Fruit fly (Drosophila melanogaster) whole organism, embryonic: Measurements from ENCODE around the gene lin-52.

Experiments used
- Adf1 ChIP-seq: fragments of 200-800 bp; sonication (Bioruptor generic); IDR thresholded peaks from 2 replicates; pipeline ENCODE4 v1.3.6; 2022; ENCODE audit warnings: missing biosample characterization, missing genetic modification characterization
- Awh ChIP-seq: fragments of 200-800 bp; sonication (Bioruptor generic); IDR thresholded peaks from 2 replicates; pipeline ENCODE4, ENCODE4 v1.3.6; 2022; ENCODE audit warnings: missing biosample characterization, missing genetic modification characterization
- B-H1 ChIP-seq: fragments of 200-800 bp; sonication (Bioruptor generic); IDR thresholded peaks from 3 replicates; pipeline ENCODE4 v1.3.6; 2022; ENCODE audit warnings: missing biosample characterization, missing genetic modification characterization
- CG1024 ChIP-seq: fragments of 200-800 bp; sonication (Bioruptor generic); IDR thresholded peaks from 2 replicates; pipeline ENCODE4 v1.3.6; 2022; ENCODE audit warnings: missing biosample characterization, missing genetic modification characterization
- CG10979 ChIP-seq: fragments of 200-800 bp; sonication (Bioruptor generic); optimal IDR thresholded peaks from 2 replicates; lab custom pipeline; 2018; ENCODE audit warnings: missing biosample characterization, mild to moderate bottlenecking, missing genetic modification characterization, moderate library complexity
- CG11504 ChIP-seq: fragments of 200-800 bp; sonication (Bioruptor generic); optimal IDR thresholded peaks from 3 replicates; lab custom pipeline; 2019; ENCODE audit warnings: missing biosample characterization, mild to moderate bottlenecking, missing genetic modification characterization, moderate library complexity
- CG12155 ChIP-seq: fragments of 200-800 bp; sonication (Bioruptor generic); optimal IDR thresholded peaks from 3 replicates; lab custom pipeline; 2016; ENCODE audit warnings: missing biosample characterization, missing genetic modification characterization
- CG14441 ChIP-seq: fragments of 200-800 bp; sonication (Bioruptor generic); IDR thresholded peaks from 2 replicates; pipeline ENCODE4 v1.3.6; 2022; ENCODE audit warnings: missing biosample characterization, missing genetic modification characterization
- CG16813 ChIP-seq: fragments of 200-800 bp; sonication (Bioruptor generic); IDR thresholded peaks from 3 replicates; pipeline ENCODE4 v1.3.6; 2022; ENCODE audit warnings: missing biosample characterization, missing genetic modification characterization; ENCODE audit not compliant: partially characterized antibody
- CG17359 ChIP-seq: fragments of 200-800 bp; sonication (Bioruptor generic); optimal IDR thresholded peaks from 3 replicates; lab custom pipeline; 2018; ENCODE audit warnings: missing biosample characterization, mild to moderate bottlenecking, missing genetic modification characterization, moderate library complexity
- CG18599 ChIP-seq: fragments of 200-800 bp; sonication (Bioruptor generic); optimal IDR thresholded peaks from 3 replicates; lab custom pipeline; 2017; ENCODE audit warnings: missing biosample characterization, missing genetic modification characterization, mild to moderate bottlenecking, moderate library complexity, missing genetic modification reagents
- CG2678 ChIP-seq: fragments of 200-800 bp; sonication (Bioruptor generic); optimal IDR thresholded peaks from 3 replicates; lab custom pipeline; 2019; ENCODE audit warnings: missing biosample characterization, mild to moderate bottlenecking, missing genetic modification characterization, moderate library complexity
- CG32532 ChIP-seq: fragments of 200-800 bp; sonication (Bioruptor generic); IDR thresholded peaks from 2 replicates; pipeline ENCODE4 v1.3.6; 2022; ENCODE audit warnings: missing biosample characterization, missing genetic modification characterization
- CG33557 ChIP-seq: fragments of 200-800 bp; sonication (Bioruptor generic); optimal IDR thresholded peaks from 2 replicates; lab custom pipeline; 2019; ENCODE audit warnings: missing biosample characterization, mild to moderate bottlenecking, missing genetic modification characterization, moderate library complexity
- CG6272 ChIP-seq: fragments of 200-800 bp; sonication (Bioruptor generic); IDR thresholded peaks from 2 replicates; pipeline ENCODE4 v1.3.6; 2022; ENCODE audit warnings: missing biosample characterization, missing genetic modification characterization
- CG7963 ChIP-seq: fragments of 200-800 bp; sonication (Bioruptor generic); IDR thresholded peaks from 3 replicates; pipeline ENCODE4 v1.3.6; 2022; ENCODE audit warnings: missing biosample characterization, missing genetic modification characterization; ENCODE audit not compliant: partially characterized antibody
- CkIIα-i1 ChIP-seq: fragments of 200-800 bp; sonication (Bioruptor generic); IDR thresholded peaks from 2 replicates; pipeline ENCODE4 v1.3.6; 2022; ENCODE audit warnings: missing biosample characterization, missing genetic modification characterization
- Dip3 ChIP-seq: fragments of 200-800 bp; sonication (Bioruptor generic); optimal IDR thresholded peaks from 3 replicates; lab custom pipeline; 2016; ENCODE audit warnings: missing biosample characterization, missing genetic modification characterization
- Doc2 ChIP-seq: fragments of 200-800 bp; sonication (Bioruptor generic); IDR thresholded peaks from 2 replicates; pipeline ENCODE4 v1.3.6; 2022; ENCODE audit warnings: missing biosample characterization, missing genetic modification characterization
- ERR ChIP-seq: fragments of 200-800 bp; sonication (Bioruptor generic); optimal IDR thresholded peaks from 2 replicates; lab custom pipeline; 2016; ENCODE audit warnings: missing biosample characterization, missing genetic modification characterization
- GATAe ChIP-seq: fragments of 200-800 bp; sonication (Bioruptor generic); conservative IDR thresholded peaks from 2 replicates; pipeline ENCODE4 v1.3.6; 2022; ENCODE audit warnings: missing biosample characterization, missing genetic modification characterization
- H2.0 ChIP-seq: fragments of 200-800 bp; sonication (Bioruptor generic); IDR thresholded peaks from 2 replicates; pipeline ENCODE4 v1.3.6; 2022; ENCODE audit warnings: missing biosample characterization, missing genetic modification characterization
- HLH4C ChIP-seq: fragments of 200-800 bp; sonication (Bioruptor generic); IDR thresholded peaks from 3 replicates; pipeline ENCODE4 v1.3.6; 2022; ENCODE audit warnings: missing biosample characterization, missing genetic modification characterization; ENCODE audit not compliant: partially characterized antibody
- HLH54F ChIP-seq: fragments of 200-800 bp; sonication (Bioruptor generic); optimal IDR thresholded peaks from 3 replicates; lab custom pipeline; 2016; ENCODE audit warnings: missing biosample characterization, missing genetic modification characterization
- Hr51 ChIP-seq, 2 experiments: fragments of 200-800 bp; sonication (Bioruptor generic); optimal IDR thresholded peaks; 2 replicates in 1 of 2; 3 replicates in 1 of 2; lab custom pipeline; 2016 to 2018; ENCODE audit warnings: missing biosample characterization in 2 of 2, missing genetic modification characterization in 2 of 2, mild to moderate bottlenecking in 1 of 2, moderate library complexity in 1 of 2
- Hsf ChIP-seq: fragments of 200-800 bp; sonication (Bioruptor generic); optimal IDR thresholded peaks from 3 replicates; lab custom pipeline; 2016; ENCODE audit warnings: missing biosample characterization, missing genetic modification characterization
- Lpt ChIP-seq: fragments of >200 bp; optimal IDR thresholded peaks from 2 replicates; lab custom pipeline; 2018; ENCODE audit warnings: missing biosample characterization, missing genetic modification characterization
- Optix ChIP-seq: fragments of 200-800 bp; sonication (Bioruptor generic); IDR thresholded peaks from 3 replicates; pipeline ENCODE4 v1.3.6; 2022; ENCODE audit warnings: missing biosample characterization, missing genetic modification characterization
- Ptx1 ChIP-seq: fragments of 200-800 bp; sonication (Bioruptor generic); IDR thresholded peaks from 2 replicates; pipeline ENCODE4 v1.3.6; 2022; ENCODE audit warnings: missing biosample characterization, missing genetic modification characterization
- aop ChIP-seq: fragments of 200-800 bp; sonication (Bioruptor generic); IDR thresholded peaks from 2 replicates; pipeline ENCODE4 v1.3.6; 2022; ENCODE audit warnings: missing biosample characterization, missing genetic modification characterization
- bab2 ChIP-seq: fragments of 200-800 bp; sonication (Bioruptor generic); optimal IDR thresholded peaks from 2 replicates; lab custom pipeline; 2016; ENCODE audit warnings: missing biosample characterization, missing genetic modification characterization
- chif ChIP-seq, 2 experiments: fragments of 200-800 bp; sonication (Bioruptor generic); optimal IDR thresholded peaks; 3 replicates each; lab custom pipeline; 2016; ENCODE audit warnings: missing biosample characterization in 2 of 2, missing genetic modification characterization in 2 of 2
- crol ChIP-seq: fragments of 200-800 bp; sonication (Bioruptor generic); IDR thresholded peaks from 2 replicates; pipeline ENCODE4 v1.3.6; 2022; ENCODE audit warnings: missing biosample characterization, missing genetic modification characterization
- fd102C ChIP-seq: fragments of 200-800 bp; sonication (Bioruptor generic); optimal IDR thresholded peaks from 2 replicates; lab custom pipeline; 2018; ENCODE audit warnings: missing biosample characterization, mild to moderate bottlenecking, missing genetic modification characterization, moderate library complexity
- ftz-f1 ChIP-seq: fragments of 200-800 bp; sonication (Bioruptor generic); optimal IDR thresholded peaks from 2 replicates; lab custom pipeline; 2016; ENCODE audit warnings: missing biosample characterization, missing genetic modification characterization
- grn ChIP-seq: fragments of 200-800 bp; sonication (Bioruptor generic); optimal IDR thresholded peaks from 3 replicates; lab custom pipeline; 2017; ENCODE audit warnings: missing biosample characterization, missing genetic modification characterization
- ham ChIP-seq: fragments of 200-800 bp; sonication (Bioruptor generic); IDR thresholded peaks from 2 replicates; pipeline ENCODE4 v1.3.6; 2022; ENCODE audit warnings: missing biosample characterization, missing genetic modification characterization
- ind ChIP-seq: fragments of 200-800 bp; sonication (Bioruptor generic); optimal IDR thresholded peaks from 3 replicates; lab custom pipeline; 2016; ENCODE audit warnings: missing biosample characterization, missing genetic modification characterization
- klu ChIP-seq: fragments of 200-800 bp; sonication (Bioruptor generic); IDR thresholded peaks from 2 replicates; pipeline ENCODE4 v1.3.6; 2022; ENCODE audit warnings: missing biosample characterization, missing genetic modification characterization
- kni ChIP-seq: fragments of 200-800 bp; sonication (Bioruptor generic); optimal IDR thresholded peaks from 3 replicates; lab custom pipeline; 2017; ENCODE audit warnings: mild to moderate bottlenecking, missing biosample characterization, missing genetic modification reagents, missing genetic modification characterization
- org-1 ChIP-seq: fragments of 200-800 bp; sonication (Bioruptor generic); optimal IDR thresholded peaks from 2 replicates; lab custom pipeline; 2017; ENCODE audit warnings: missing biosample characterization, missing genetic modification characterization
- pfk ChIP-seq: fragments of 200-800 bp; sonication (Bioruptor generic); optimal IDR thresholded peaks from 2 replicates; lab custom pipeline; 2018; ENCODE audit warnings: missing biosample characterization, mild to moderate bottlenecking, missing genetic modification characterization, moderate library complexity
- salm ChIP-seq: fragments of 200-800 bp; sonication (Bioruptor generic); optimal IDR thresholded peaks from 2 replicates; lab custom pipeline; 2018; ENCODE audit warnings: missing biosample characterization, mild to moderate bottlenecking, missing genetic modification characterization
- seq ChIP-seq: fragments of 200-800 bp; sonication (Bioruptor generic); IDR thresholded peaks from 2 replicates; pipeline ENCODE4 v1.3.6; 2022; ENCODE audit warnings: missing biosample characterization, missing genetic modification characterization
- sob ChIP-seq: fragments of 200-800 bp; sonication (Bioruptor generic); IDR thresholded peaks from 2 replicates; pipeline ENCODE4 v1.3.6; 2022; ENCODE audit warnings: missing biosample characterization, missing genetic modification characterization
- stwl ChIP-seq: fragments of 200-800 bp; sonication (Bioruptor generic); optimal IDR thresholded peaks from 3 replicates; lab custom pipeline; 2018; ENCODE audit warnings: missing biosample characterization, mild to moderate bottlenecking, missing genetic modification characterization, moderate library complexity
- tgo ChIP-seq: fragments of 200-800 bp; sonication (Bioruptor generic); IDR thresholded peaks from 3 replicates; pipeline ENCODE4 v1.3.6; 2022; ENCODE audit warnings: missing biosample characterization, missing genetic modification characterization
- tin ChIP-seq: fragments of 200-800 bp; sonication (Bioruptor generic); optimal IDR thresholded peaks from 3 replicates; lab custom pipeline; 2016; ENCODE audit warnings: missing biosample characterization, missing genetic modification characterization

The lin-52 gene

DNA sequence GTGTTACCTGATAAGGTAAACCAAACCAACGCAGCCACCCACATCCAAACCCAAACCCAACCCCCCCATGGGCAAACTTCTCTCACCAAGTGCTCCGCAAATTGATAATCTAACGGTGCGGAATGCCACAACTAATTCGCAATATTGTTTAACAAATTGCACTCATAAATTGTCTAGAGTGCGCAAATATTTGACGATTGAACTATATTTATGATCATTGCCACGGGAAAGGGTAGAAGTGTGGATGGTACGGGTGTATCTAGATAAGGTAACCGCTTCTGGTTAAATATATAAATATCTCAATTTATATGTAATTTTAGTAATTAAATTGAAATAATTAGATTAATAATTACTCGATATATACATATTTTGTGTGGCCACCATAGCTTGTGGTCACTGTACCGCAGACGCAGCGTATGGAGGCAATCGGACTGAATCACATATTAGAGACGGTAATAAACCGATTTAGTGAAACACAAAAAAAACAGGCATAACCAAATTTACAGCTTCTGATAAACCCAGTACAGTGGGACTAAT is 36.2 kb downstream of the lin-52 start (continued):
- peak; percentile 23; the same call in 1 of the 3 replicates for TF ChIP-seq Optix (GFP tag; lab: Robert Waterston, UW)
- TF ChIP-seq H2.0 = peak; percentile 61
- TF ChIP-seq klu (GFP tag; lab: Robert Waterston, UW) = no peak

DNA sequence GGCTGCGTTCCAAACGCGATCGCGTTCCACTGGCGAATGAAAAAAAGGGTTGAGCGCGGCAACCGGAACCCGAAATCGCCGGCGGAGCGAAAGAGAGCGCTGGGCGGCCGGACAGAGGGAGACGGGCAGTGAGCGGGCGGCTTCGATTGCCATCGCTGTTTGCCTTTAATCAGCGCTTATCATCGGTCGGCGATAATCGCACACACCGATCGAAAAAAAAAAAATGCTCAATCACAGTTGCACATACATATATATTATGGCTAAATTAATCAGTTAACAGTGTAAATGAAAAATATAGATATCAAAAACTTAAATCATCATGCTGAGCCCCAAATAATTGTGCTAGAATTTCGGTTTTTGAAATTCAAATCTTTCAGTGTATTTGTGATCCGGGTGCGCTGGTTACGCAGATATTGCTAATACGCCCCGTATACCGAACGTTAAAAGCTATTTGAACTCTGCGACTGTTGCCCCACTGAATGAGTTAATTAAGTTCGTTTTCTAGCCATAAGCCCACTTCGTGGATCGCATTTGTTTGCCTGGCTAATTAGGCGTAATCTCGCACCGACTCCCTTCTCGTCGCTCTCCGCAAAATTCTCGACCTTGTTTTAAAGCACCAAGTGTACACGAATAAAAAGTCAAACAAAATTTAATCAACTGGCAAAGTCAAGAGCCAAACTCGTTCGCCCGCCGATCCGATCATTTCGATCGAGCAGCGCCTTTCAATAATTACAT is 36.9 kb downstream of the lin-52 start, which contains the start of gene CG33080:
Gene CG33080 (minus strand): TSS at position 38 of the 735 bp plus-strand sequence.
- TF ChIP-seq B-H1 (GFP tag; lab: Robert Waterston, UW) = no peak
- TF ChIP-seq CG17359 (tag; lab: Kevin White, UChicago) = peak; percentile 24
- TF ChIP-seq kni (GFP tag; lab: Kevin White, UChicago) = no peak
- no peak for TF ChIP-seq bab2
- peak; percentile 29; the same call in 1 of the 3 replicates for TF ChIP-seq tgo (GFP tag; lab: Robert Waterston, UW)
- no peak for TF ChIP-seq CG16813 (GFP tag; lab: Robert Waterston, UW)
- TF ChIP-seq CG2678 (tag; lab: Kevin White, UChicago) = peak; percentile 12
- TF ChIP-seq CG14441 (GFP tag; lab: Robert Waterston, UW) = 0 out of 2 replicates have a peak, but pooled peaks have one; percentile 14
- TF ChIP-seq CG7963 = no peak
- no peak for TF ChIP-seq CG33557 (GFP tag; lab: Kevin White, UChicago)
- TF ChIP-seq ind = no peak
- TF ChIP-seq HLH4C (GFP tag; lab: Robert Waterston, UW) = no peak
- peak; percentile 3 for TF ChIP-seq CG11504 (tag; lab: Kevin White, UChicago)
- TF ChIP-seq ERR (GFP tag; lab: Kevin White, UChicago) = no peak
- no peak for TF ChIP-seq Lpt (GFP tag; lab: Kevin White, UChicago)
- no peak for TF ChIP-seq seq (GFP tag; lab: Robert Waterston, UW)
- no peak for TF ChIP-seq aop (GFP tag; lab: Robert Waterston, UW)
- TF ChIP-seq tin (GFP tag; lab: Kevin White, UChicago) = no peak
- TF ChIP-seq CG6272 (GFP tag; lab: Robert Waterston, UW) = no peak
- TF ChIP-seq sob (GFP tag; lab: Robert Waterston, UW) = no peak
- TF ChIP-seq org-1 (GFP tag; lab: Kevin White, UChicago) = no peak
- no peak for TF ChIP-seq CG1024 (GFP tag; lab: Robert Waterston, UW)
- TF ChIP-seq GATAe (GFP tag; lab: Robert Waterston, UW) = 0 out of 2 replicates have a peak, but pooled peaks have one; percentile 19
- TF ChIP-seq CkIIα-i1 = no peak
- no peak for TF ChIP-seq Dip3
- no peak for TF ChIP-seq CG10979
- TF ChIP-seq CG12155 = no peak
- peak in 1 of 2 experiments; percentile 17 for TF ChIP-seq Hr51 (GFP tag; optimal IDR thresholded peaks at IDR 0.05; lab: Kevin White, UChicago)
- peak; percentile 51 for TF ChIP-seq CG32532
- no peak for TF ChIP-seq ftz-f1 (GFP tag; lab: Kevin White, UChicago)
- TF ChIP-seq chif (GFP tag; optimal IDR thresholded peaks at IDR 0.05; lab: Kevin White, UChicago) = no peak
- TF ChIP-seq fd102C (GFP tag; lab: Kevin White, UChicago) = no peak
- TF ChIP-seq stwl (tag; lab: Kevin White, UChicago) = no peak
- no peak for TF ChIP-seq salm (tag; lab: Kevin White, UChicago)
- TF ChIP-seq pfk (GFP tag; lab: Kevin White, UChicago) = no peak
- TF ChIP-seq CG18599 (GFP tag; lab: Kevin White, UChicago) = peak; percentile 27
- peak; percentile 47; the same call in 1 of the 2 replicates for TF ChIP-seq crol (GFP tag; lab: Robert Waterston, UW)
- no peak for TF ChIP-seq Hsf (GFP tag; lab: Kevin White, UChicago)
- peak; percentile 89 for TF ChIP-seq grn
- peak; percentile 53 for TF ChIP-seq Ptx1 (GFP tag; lab: Robert Waterston, UW)
- no peak for TF ChIP-seq ham
- no peak for TF ChIP-seq Doc2 (GFP tag; lab: Robert Waterston, UW)
- no peak for TF ChIP-seq Awh
- no peak for TF ChIP-seq HLH54F (GFP tag; lab: Kevin White, UChicago)
- 0 out of 2 replicates have a peak, but pooled peaks have one; percentile 8 for TF ChIP-seq Adf1
